Fruit fly (Drosophila melanogaster) whole organism, prepupa: Measurements from ENCODE around the gene CG43915.

Source experiments
- Blimp-1 ChIP-seq: fragments of 200-800 bp; sonication (Bioruptor generic); optimal IDR thresholded peaks from 3 replicates; lab custom pipeline; 2017; ENCODE audit warnings: missing biosample characterization, missing genetic modification characterization, mild to moderate bottlenecking, moderate library complexity, missing genetic modification reagents
- CG10631 ChIP-seq: fragments of 200-800 bp; sonication (Bioruptor generic); optimal IDR thresholded peaks from 2 replicates; lab custom pipeline; 2016; ENCODE audit warnings: missing biosample characterization, missing genetic modification characterization
- CG10669 ChIP-seq: fragments of 200-800 bp; sonication (Bioruptor generic); optimal IDR thresholded peaks from 3 replicates; lab custom pipeline; 2018; ENCODE audit warnings: missing biosample characterization, mild to moderate bottlenecking, missing genetic modification characterization, moderate library complexity
- CG11294 ChIP-seq: fragments of 200-800 bp; sonication (Bioruptor generic); IDR thresholded peaks from 2 replicates; pipeline ENCODE4 v1.3.6; 2022; ENCODE audit warnings: missing biosample characterization, missing genetic modification characterization
- CG11762 ChIP-seq: fragments of 200-800 bp; sonication (Bioruptor generic); optimal IDR thresholded peaks from 3 replicates; lab custom pipeline; 2016; ENCODE audit warnings: missing biosample characterization, missing genetic modification characterization; ENCODE audit not compliant: insufficient read depth
- CG11902 ChIP-seq: fragments of 200-800 bp; sonication (Bioruptor generic); optimal IDR thresholded peaks from 3 replicates; lab custom pipeline; 2016; ENCODE audit warnings: missing biosample characterization, missing genetic modification characterization
- CG15336 ChIP-seq: fragments of 200-800 bp; sonication (Bioruptor generic); IDR thresholded peaks from 2 replicates; pipeline ENCODE4 v1.3.6; 2022; ENCODE audit warnings: missing biosample characterization, missing genetic modification characterization
- CG1621 ChIP-seq: fragments of 200-800 bp; sonication (Bioruptor generic); optimal IDR thresholded peaks from 3 replicates; lab custom pipeline; 2018; ENCODE audit warnings: missing biosample characterization, mild to moderate bottlenecking, missing genetic modification characterization
- CG16779 ChIP-seq: fragments of 200-800 bp; sonication (Bioruptor generic); optimal IDR thresholded peaks from 3 replicates; lab custom pipeline; 2017; ENCODE audit warnings: missing biosample characterization, mild to moderate bottlenecking, missing genetic modification characterization
- CG3032 ChIP-seq: fragments of 200-800 bp; optimal IDR thresholded peaks from 2 replicates; lab custom pipeline; 2019; ENCODE audit warnings: missing biosample characterization, mild to moderate bottlenecking, missing genetic modification characterization, moderate library complexity
- CG32006 ChIP-seq: fragments of 200-800 bp; sonication (Bioruptor generic); optimal IDR thresholded peaks from 3 replicates; lab custom pipeline; 2017; ENCODE audit warnings: missing biosample characterization, mild to moderate bottlenecking, missing genetic modification characterization
- CG34406 ChIP-seq: fragments of 200-800 bp; sonication (Bioruptor generic); optimal IDR thresholded peaks from 3 replicates; lab custom pipeline; 2016; ENCODE audit warnings: missing biosample characterization, missing genetic modification characterization
- CG3919 ChIP-seq: fragments of 200-800 bp; sonication (Bioruptor generic); optimal IDR thresholded peaks from 3 replicates; lab custom pipeline; 2016; ENCODE audit warnings: missing biosample characterization, missing genetic modification characterization
- CG4318 ChIP-seq: fragments of 200-800 bp; sonication (Bioruptor generic); optimal IDR thresholded peaks from 3 replicates; lab custom pipeline; 2017; ENCODE audit warnings: missing biosample characterization, mild to moderate bottlenecking, missing genetic modification characterization
- CG6163 ChIP-seq: fragments of 200-800 bp; sonication (Bioruptor generic); IDR thresholded peaks from 3 replicates; pipeline ENCODE4 v1.3.6; 2022; ENCODE audit warnings: missing biosample characterization, missing genetic modification characterization
- CG6276 ChIP-seq: fragments of 200-800 bp; sonication (Bioruptor generic); optimal IDR thresholded peaks from 2 replicates; lab custom pipeline; 2017; ENCODE audit warnings: missing biosample characterization, mild to moderate bottlenecking, missing genetic modification characterization
- CG6792 ChIP-seq: fragments of 200-800 bp; sonication (Bioruptor generic); optimal IDR thresholded peaks from 3 replicates; lab custom pipeline; 2016; ENCODE audit warnings: missing biosample characterization, missing genetic modification characterization
- CG7368 ChIP-seq: fragments of 200-800 bp; sonication (Bioruptor generic); optimal IDR thresholded peaks from 3 replicates; lab custom pipeline; 2016; ENCODE audit warnings: missing biosample characterization, missing genetic modification characterization
- CG8119 ChIP-seq: fragments of 200-800 bp; sonication (Bioruptor generic); IDR thresholded peaks from 3 replicates; pipeline ENCODE4 v1.3.6; 2022; ENCODE audit warnings: missing biosample characterization, missing genetic modification characterization
- CG8319 ChIP-seq: fragments of 200-800 bp; sonication (Bioruptor generic); optimal IDR thresholded peaks from 3 replicates; lab custom pipeline; 2016; ENCODE audit warnings: missing biosample characterization, missing genetic modification characterization
- CG8632 ChIP-seq: fragments of 200-800 bp; sonication (Bioruptor generic); optimal IDR thresholded peaks from 3 replicates; lab custom pipeline; 2016; ENCODE audit warnings: missing biosample characterization, missing genetic modification characterization
- CG9139 ChIP-seq: fragments of 200-800 bp; sonication (Bioruptor generic); optimal IDR thresholded peaks from 3 replicates; lab custom pipeline; 2017; ENCODE audit warnings: missing biosample characterization, mild to moderate bottlenecking, missing genetic modification characterization
- Eip75B ChIP-seq: fragments of 200-800 bp; sonication (Bioruptor generic); optimal IDR thresholded peaks from 3 replicates; lab custom pipeline; 2016; ENCODE audit warnings: missing biosample characterization, missing genetic modification characterization
- Eip78C ChIP-seq: fragments of 200-800 bp; sonication (Bioruptor generic); peaks from one replicate; lab custom pipeline; 2016; ENCODE audit warnings: missing biosample characterization, missing genetic modification characterization
- Eip93F ChIP-seq: fragments of 200-800 bp; sonication (Bioruptor generic); optimal IDR thresholded peaks from 2 replicates; lab custom pipeline; 2016; ENCODE audit warnings: missing biosample characterization, mild to moderate bottlenecking, missing genetic modification characterization
- Ets21C ChIP-seq: fragments of 200-800 bp; sonication (Bioruptor generic); optimal IDR thresholded peaks from 3 replicates; lab custom pipeline; 2016; ENCODE audit warnings: missing biosample characterization, missing genetic modification characterization
- Ets96B ChIP-seq: fragments of 200-800 bp; optimal IDR thresholded peaks from 2 replicates; lab custom pipeline; 2019; ENCODE audit warnings: missing biosample characterization, mild to moderate bottlenecking, missing genetic modification characterization, moderate library complexity
- Gug ChIP-seq: fragments of 200-800 bp; sonication (Bioruptor generic); IDR thresholded peaks from 2 replicates; pipeline ENCODE4 v1.3.6; 2022; ENCODE audit warnings: missing biosample characterization, missing genetic modification characterization
- Hr38 ChIP-seq: sonication (Bioruptor generic); optimal IDR thresholded peaks from 2 replicates; lab custom pipeline; 2016; ENCODE audit warnings: missing biosample characterization, missing genetic modification characterization
- Hr39 ChIP-seq: fragments of 200-800 bp; sonication (Bioruptor generic); optimal IDR thresholded peaks from 2 replicates; lab custom pipeline; 2016; ENCODE audit warnings: missing biosample characterization, missing genetic modification characterization
- Hr4 ChIP-seq: fragments of 200-800 bp; sonication (Bioruptor generic); optimal IDR thresholded peaks from 3 replicates; lab custom pipeline; 2016; ENCODE audit warnings: missing biosample characterization, missing genetic modification characterization
- Lpt ChIP-seq: fragments of 200-800 bp; sonication (Bioruptor generic); optimal IDR thresholded peaks from 3 replicates; lab custom pipeline; 2016; ENCODE audit warnings: missing biosample characterization, missing genetic modification characterization
- OdsH ChIP-seq: fragments of 200-800 bp; sonication (Bioruptor generic); optimal IDR thresholded peaks from 3 replicates; lab custom pipeline; 2016; ENCODE audit warnings: missing biosample characterization, missing genetic modification characterization
- Smox ChIP-seq: fragments of 200-800 bp; sonication (Bioruptor generic); optimal IDR thresholded peaks from 3 replicates; lab custom pipeline; 2016; ENCODE audit warnings: missing biosample characterization, missing genetic modification characterization
- Sox102F ChIP-seq: fragments of 200-800 bp; sonication (Bioruptor generic); optimal IDR thresholded peaks from 2 replicates; lab custom pipeline; 2016; ENCODE audit warnings: missing biosample characterization, mild to moderate bottlenecking, missing genetic modification characterization
- Sox14 ChIP-seq: fragments of 200-800 bp; sonication (Bioruptor generic); optimal IDR thresholded peaks from 3 replicates; lab custom pipeline; 2016; ENCODE audit warnings: missing biosample characterization, missing genetic modification characterization
- Sox15 ChIP-seq: fragments of 200-800 bp; sonication (Bioruptor generic); optimal IDR thresholded peaks from 3 replicates; lab custom pipeline; 2016; ENCODE audit warnings: missing biosample characterization, missing genetic modification characterization
- achi ChIP-seq: fragments of 200-800 bp; sonication (Bioruptor generic); optimal IDR thresholded peaks from 3 replicates; lab custom pipeline; 2016; ENCODE audit warnings: missing biosample characterization, missing genetic modification characterization
- acj6 ChIP-seq: fragments of 200-800 bp; sonication (Bioruptor generic); optimal IDR thresholded peaks from 3 replicates; lab custom pipeline; 2016; ENCODE audit warnings: missing biosample characterization, missing genetic modification characterization
- dsx ChIP-seq: fragments of 200-800 bp; optimal IDR thresholded peaks from 3 replicates; lab custom pipeline; 2019; ENCODE audit warnings: missing biosample characterization, mild to moderate bottlenecking, missing genetic modification characterization, moderate library complexity; ENCODE audit not compliant: poor library complexity, severe bottlenecking
- eg ChIP-seq: fragments of 200-800 bp; sonication (Bioruptor generic); IDR thresholded peaks from 3 replicates; pipeline ENCODE4 v1.3.6; 2022; ENCODE audit warnings: missing biosample characterization, missing genetic modification characterization
- esn ChIP-seq: fragments of 200-800 bp; sonication (Bioruptor generic); optimal IDR thresholded peaks from 2 replicates; lab custom pipeline; 2016; ENCODE audit warnings: missing biosample characterization, mild to moderate bottlenecking, missing genetic modification characterization, moderate library complexity
- fd59A ChIP-seq: fragments of 200-800 bp; sonication (Bioruptor generic); optimal IDR thresholded peaks from 2 replicates; lab custom pipeline; 2017; ENCODE audit warnings: missing biosample characterization, mild to moderate bottlenecking, missing genetic modification characterization, missing genetic modification reagents
- lz ChIP-seq: fragments of 200-800 bp; sonication (Bioruptor generic); optimal IDR thresholded peaks from 3 replicates; lab custom pipeline; 2016; ENCODE audit warnings: missing biosample characterization, missing genetic modification characterization
- net ChIP-seq: fragments of 200-800 bp; sonication (Bioruptor generic); optimal IDR thresholded peaks from 3 replicates; lab custom pipeline; 2016; ENCODE audit warnings: missing biosample characterization, missing genetic modification characterization
- pdm3 ChIP-seq: fragments of 200-800 bp; sonication (Bioruptor generic); optimal IDR thresholded peaks from 3 replicates; lab custom pipeline; 2016; ENCODE audit warnings: missing biosample characterization, missing genetic modification characterization
- salr ChIP-seq, 2 experiments: fragments of 200-800 bp; sonication (Bioruptor generic); optimal IDR thresholded peaks; 3 replicates each; lab custom pipeline; 2016 to 2018; ENCODE audit warnings: missing biosample characterization in 2 of 2, missing genetic modification characterization in 2 of 2, mild to moderate bottlenecking in 1 of 2
- svp ChIP-seq: fragments of 200-800 bp; sonication (Bioruptor generic); peaks from one replicate; lab custom pipeline; 2016; ENCODE audit warnings: missing biosample characterization, missing genetic modification characterization
- topi ChIP-seq: fragments of 200-800 bp; sonication (Bioruptor generic); optimal IDR thresholded peaks from 3 replicates; lab custom pipeline; 2016; ENCODE audit warnings: missing biosample characterization, missing genetic modification characterization
- vri ChIP-seq: fragments of 200-800 bp; sonication (Bioruptor generic); optimal IDR thresholded peaks from 3 replicates; lab custom pipeline; 2016; ENCODE audit warnings: missing biosample characterization, mild to moderate bottlenecking, missing genetic modification characterization

Gene CG43915

DNA sequence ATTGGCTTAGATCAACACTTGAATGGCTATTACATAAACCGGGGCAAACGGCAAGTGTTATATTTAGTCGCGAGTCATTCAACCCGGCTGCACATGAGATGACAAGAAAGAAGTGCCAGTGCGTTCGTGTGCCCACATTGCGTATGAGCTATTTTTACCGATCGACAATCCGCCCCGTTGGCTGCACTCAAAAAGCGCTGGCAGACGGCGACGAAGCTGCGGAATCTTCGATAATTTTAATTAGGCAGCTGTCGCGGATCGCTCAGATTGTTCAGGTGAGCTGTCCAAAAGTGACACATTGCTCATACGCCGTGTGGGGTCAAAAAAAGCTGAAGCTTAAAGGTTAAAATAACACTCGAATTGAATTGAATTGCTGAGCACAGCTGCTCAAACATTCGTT, 38.6 kb upstream of the CG43915 start:
- TF ChIP-seq fd59A (GFP tag; lab: Kevin White, UChicago) (no peak), Hr4 (peak; percentile 1), CG32006 (peak; percentile 44), CG16779 (no peak), CG9139 (no peak), Eip78C (GFP tag; lab: Kevin White, UChicago) (no peak), pdm3 (no peak), eg (GFP tag; lab: Robert Waterston, UW) (0 out of 3 replicates have a peak, but pooled peaks have one; percentile 20), Sox14 (GFP tag; lab: Kevin White, UChicago) (no peak), CG6792 (GFP tag; lab: Kevin White, UChicago) (no peak)

DNA sequence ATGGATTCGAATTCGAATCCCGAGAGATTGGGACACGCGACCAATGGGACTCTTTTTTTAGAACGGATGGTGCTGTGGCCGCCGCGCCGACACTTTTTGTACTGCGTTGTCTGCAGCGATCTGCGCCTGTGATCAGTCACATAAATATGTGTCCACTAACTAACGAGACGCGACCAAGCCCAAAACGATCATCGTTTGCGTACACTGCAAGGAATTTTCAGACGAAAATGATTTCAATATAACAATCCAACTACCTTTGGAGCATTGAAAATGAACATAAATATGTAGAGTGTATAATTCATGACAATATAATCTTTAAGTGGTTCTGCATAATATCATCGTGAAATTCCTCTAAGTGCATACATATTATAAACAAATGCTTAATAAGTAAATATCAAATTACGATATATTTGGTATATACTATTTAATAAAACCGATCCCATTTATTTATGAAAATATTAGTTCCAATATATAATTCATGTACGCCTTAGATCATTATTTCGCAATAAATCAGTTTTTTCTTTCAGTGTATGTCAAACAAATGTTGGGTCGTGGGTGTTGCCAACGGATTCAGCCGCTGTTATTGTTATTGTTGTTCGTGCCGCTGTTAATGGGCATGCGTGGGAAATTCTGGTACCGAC, 37.0 kb upstream of the CG43915 start, which contains the start of gene Eip63F-1:
TSS of gene Eip63F-1 (minus strand) at position 51 of the 641 bp plus-strand sequence.
- TF ChIP-seq Hr38 (GFP tag; lab: Kevin White, UChicago), result no peak
- peak in 1 of 2 experiments; percentile 45 for TF ChIP-seq salr (GFP tag; optimal IDR thresholded peaks at IDR 0.05; lab: Kevin White, UChicago)
- TF ChIP-seq CG11902 (GFP tag; lab: Kevin White, UChicago), result no peak
- TF ChIP-seq Eip93F (GFP tag; lab: Kevin White, UChicago), result no peak
- no peak for TF ChIP-seq acj6 (GFP tag; lab: Kevin White, UChicago)
- peak; percentile 44; the same call in 1 of the 2 replicates for TF ChIP-seq Gug
- TF ChIP-seq topi (GFP tag; lab: Kevin White, UChicago), result no peak
- TF ChIP-seq CG1621, result no peak
- no peak for TF ChIP-seq CG8319 (GFP tag; lab: Kevin White, UChicago)
- no peak for TF ChIP-seq CG16779
- TF ChIP-seq Hr39 (GFP tag; lab: Kevin White, UChicago), result peak; percentile 15
- TF ChIP-seq Blimp-1 (GFP tag; lab: Kevin White, UChicago), result no peak
- no peak for TF ChIP-seq lz (GFP tag; lab: Kevin White, UChicago)
- TF ChIP-seq Eip75B, result no peak
- TF ChIP-seq Sox102F (GFP tag; lab: Kevin White, UChicago), result no peak
- TF ChIP-seq CG8119 (GFP tag; lab: Robert Waterston, UW), result peak; percentile 50
- TF ChIP-seq CG6276 (GFP tag; lab: Kevin White, UChicago), result peak; percentile 51
- no peak for TF ChIP-seq dsx (GFP tag; lab: Kevin White, UChicago)
- 0 out of 3 replicates have a peak, but pooled peaks have one; percentile 34 for TF ChIP-seq eg (GFP tag; lab: Robert Waterston, UW)
- no peak for TF ChIP-seq CG9139
- peak; percentile 27 for TF ChIP-seq esn (GFP tag; lab: Kevin White, UChicago)
- TF ChIP-seq net (GFP tag; lab: Kevin White, UChicago), result peak; percentile 36
- no peak for TF ChIP-seq CG3032 (tag; lab: Kevin White, UChicago)
- TF ChIP-seq CG6163 (GFP tag; lab: Robert Waterston, UW), result no peak; the same call in 2 of the 3 replicates
- peak; percentile 12 for TF ChIP-seq CG4318
- peak; percentile 37 for TF ChIP-seq CG3919
- no peak for TF ChIP-seq Ets96B (tag; lab: Kevin White, UChicago)
- no peak for TF ChIP-seq CG11762 (GFP tag; lab: Kevin White, UChicago)
- TF ChIP-seq Sox15 (GFP tag; lab: Kevin White, UChicago), result no peak
- TF ChIP-seq CG10669 (GFP tag; lab: Kevin White, UChicago), result no peak
- no peak for TF ChIP-seq Ets21C (GFP tag; lab: Kevin White, UChicago)
- TF ChIP-seq CG10631 (GFP tag; lab: Kevin White, UChicago), result no peak
- TF ChIP-seq CG11294 (GFP tag; lab: Robert Waterston, UW), result no peak
- peak; percentile 54 for TF ChIP-seq OdsH (GFP tag; lab: Kevin White, UChicago)
- TF ChIP-seq Lpt (GFP tag; lab: Kevin White, UChicago), result no peak
- no peak for TF ChIP-seq vri (GFP tag; lab: Kevin White, UChicago)
- peak; percentile 62 for TF ChIP-seq svp (GFP tag; lab: Kevin White, UChicago)
- TF ChIP-seq Sox14 (GFP tag; lab: Kevin White, UChicago), result no peak
- peak; percentile 35 for TF ChIP-seq achi
- no peak for TF ChIP-seq CG8632 (GFP tag; lab: Kevin White, UChicago)
- TF ChIP-seq CG7368 (GFP tag; lab: Kevin White, UChicago), result no peak
- TF ChIP-seq CG34406 (GFP tag; lab: Kevin White, UChicago), result peak; percentile 1
- peak; percentile 62 for TF ChIP-seq CG15336 (GFP tag; lab: Robert Waterston, UW)
- TF ChIP-seq fd59A (GFP tag; lab: Kevin White, UChicago), result no peak
- no peak for TF ChIP-seq Smox (GFP tag; lab: Kevin White, UChicago)
